Worm (Caenorhabditis elegans) whole organism, young adult: Measurements from ENCODE around the gene Y73C8B.9.

Source experiments
- B0336.3 ChIP-seq: fragments of 200-800 bp; sonication (Bioruptor generic); IDR thresholded peaks from 2 replicates; pipeline ENCODE4 v1.3.6; 2022; ENCODE audit warnings: missing genetic modification characterization, missing compliant biosample characterization
- C17E4.6 ChIP-seq: fragments of 200-800 bp; sonication (Bioruptor generic); IDR thresholded peaks from 2 replicates; pipeline ENCODE4 v1.3.6; 2022; ENCODE audit warnings: missing genetic modification reagents, missing genetic modification characterization, missing compliant biosample characterization
- F10E7.11 ChIP-seq: sonication (generic microtip); optimal IDR thresholded peaks from 2 replicates; lab custom pipeline; 2017; ENCODE audit warnings: mild to moderate bottlenecking, missing genetic modification characterization, moderate library complexity, missing compliant biosample characterization
- F22D6.2 ChIP-seq: sonication (generic microtip); optimal IDR thresholded peaks from 2 replicates; lab custom pipeline; 2016; ENCODE audit warnings: mild to moderate bottlenecking, missing genetic modification characterization, missing compliant biosample characterization
- F33H1.4 ChIP-seq: fragments of 200-800 bp; sonication (Bioruptor generic); IDR thresholded peaks from 2 replicates; pipeline ENCODE4 v1.3.6; 2022; ENCODE audit warnings: missing genetic modification reagents, missing genetic modification characterization, missing compliant biosample characterization
- Y79H2A.3 ChIP-seq: fragments of 200-800 bp; sonication (Bioruptor generic); conservative IDR thresholded peaks from 2 replicates; pipeline ENCODE4 v1.3.6; 2022; ENCODE audit warnings: missing genetic modification reagents, missing genetic modification characterization, missing compliant biosample characterization
- ZK185.1 ChIP-seq: sonication (generic microtip); optimal IDR thresholded peaks from 2 replicates; lab custom pipeline; 2016; ENCODE audit warnings: mild to moderate bottlenecking, missing genetic modification characterization, missing compliant biosample characterization; ENCODE audit not compliant: poor library complexity, severe bottlenecking
- atf-7 ChIP-seq: sonication (generic microtip); optimal IDR thresholded peaks from 2 replicates; lab custom pipeline; 2017; ENCODE audit warnings: mild to moderate bottlenecking, missing genetic modification characterization, missing compliant biosample characterization
- attf-5 ChIP-seq: fragments of 200-800 bp; sonication (Bioruptor generic); optimal IDR thresholded peaks from 2 replicates; lab custom pipeline; 2018; ENCODE audit warnings: mild to moderate bottlenecking, missing genetic modification characterization, missing compliant biosample characterization
- ceh-58 ChIP-seq: fragments of 200-800 bp; sonication (Bioruptor generic); IDR thresholded peaks from 2 replicates; pipeline ENCODE4 v1.3.6; 2022; ENCODE audit warnings: missing genetic modification characterization, missing compliant biosample characterization
- egrh-3 ChIP-seq: fragments of 200-800 bp; sonication (Bioruptor generic); IDR thresholded peaks from 2 replicates; pipeline ENCODE4 v1.3.6; 2022; ENCODE audit warnings: missing genetic modification reagents, missing genetic modification characterization, missing compliant biosample characterization
- ets-4 ChIP-seq: fragments of 200-800 bp; sonication (Bioruptor generic); optimal IDR thresholded peaks from 2 replicates; lab custom pipeline; 2018; ENCODE audit warnings: mild to moderate bottlenecking, missing genetic modification characterization, missing compliant biosample characterization
- gei-17 ChIP-seq: fragments of 200-800 bp; sonication (Bioruptor generic); optimal IDR thresholded peaks from 2 replicates; lab custom pipeline; 2018; ENCODE audit warnings: mild to moderate bottlenecking, missing genetic modification characterization, missing compliant biosample characterization
- hmg-1.2 ChIP-seq: fragments of 200-800 bp; sonication (Bioruptor generic); IDR thresholded peaks from 2 replicates; pipeline ENCODE4 v1.3.6; 2022; ENCODE audit warnings: missing genetic modification reagents, missing genetic modification characterization, missing compliant biosample characterization
- hrde-1 ChIP-seq: sonication (generic microtip); optimal IDR thresholded peaks from 2 replicates; lab custom pipeline; 2016; ENCODE audit warnings: missing genetic modification characterization, mild to moderate bottlenecking, missing compliant biosample characterization, moderate library complexity, missing genotype, missing genetic modification reagents, borderline replicate concordance
- lin-40 ChIP-seq: sonication (generic microtip); optimal IDR thresholded peaks from 2 replicates; lab custom pipeline; 2016; ENCODE audit warnings: missing genetic modification characterization, mild to moderate bottlenecking, missing compliant biosample characterization, missing genotype, missing genetic modification reagents
- lir-1 ChIP-seq: fragments of 200-800 bp; sonication (Bioruptor generic); conservative IDR thresholded peaks from 2 replicates; pipeline ENCODE4 v1.3.6; 2022; ENCODE audit warnings: missing genetic modification reagents, missing genetic modification characterization, missing compliant biosample characterization
- lsl-1 ChIP-seq: fragments of 200-800 bp; sonication (Bioruptor generic); optimal IDR thresholded peaks from 2 replicates; lab custom pipeline; 2018; ENCODE audit warnings: mild to moderate bottlenecking, missing genetic modification characterization, moderate library complexity, missing compliant biosample characterization
- mcd-1 ChIP-seq: fragments of 200-800 bp; sonication (Bioruptor generic); IDR thresholded peaks from 2 replicates; pipeline ENCODE4 v1.3.6; 2022; ENCODE audit warnings: missing genetic modification reagents, missing genetic modification characterization, missing compliant biosample characterization
- mxl-1 ChIP-seq: sonication (generic microtip); optimal IDR thresholded peaks from 2 replicates; lab custom pipeline; 2016; ENCODE audit warnings: missing genetic modification characterization, missing compliant biosample characterization
- nfyb-1 ChIP-seq: fragments of 200-800 bp; sonication (Bioruptor generic); IDR thresholded peaks from 2 replicates; pipeline ENCODE4 v1.3.6; 2022; ENCODE audit warnings: missing genetic modification reagents, missing genetic modification characterization, missing compliant biosample characterization
- nhr-27 ChIP-seq: fragments of 200-800 bp; sonication (Bioruptor generic); optimal IDR thresholded peaks from 2 replicates; lab custom pipeline; 2018; ENCODE audit warnings: mild to moderate bottlenecking, missing genetic modification characterization, moderate library complexity, missing compliant biosample characterization
- nhr-80 ChIP-seq: sonication (generic microtip); optimal IDR thresholded peaks from 2 replicates; lab custom pipeline; 2016; ENCODE audit warnings: missing genetic modification characterization, missing compliant biosample characterization
- pha-4 ChIP-seq: fragments of 150-350 bp; sonication (generic microtip); optimal IDR thresholded peaks from 2 replicates; lab custom pipeline; 2014; ENCODE audit warnings: missing biosample characterization, missing genetic modification reagents, missing genetic modification characterization
- rec-8 ChIP-seq, 2 experiments: sonication (generic microtip); optimal IDR thresholded peaks; 2 replicates each; lab custom pipeline; 2016; ENCODE audit warnings: mild to moderate bottlenecking in 2 of 2, missing genetic modification characterization in 2 of 2, missing genetic modification reagents in 2 of 2, missing genotype in 2 of 2, missing biosample characterization in 1 of 2, missing compliant biosample characterization in 1 of 2, moderate library complexity in 1 of 2
- repo-1 ChIP-seq: sonication (generic microtip); optimal IDR thresholded peaks from 2 replicates; lab custom pipeline; 2017; ENCODE audit warnings: mild to moderate bottlenecking, missing genetic modification characterization, missing compliant biosample characterization
- sea-2 ChIP-seq: fragments of 200-800 bp; sonication (Bioruptor generic); IDR thresholded peaks from 2 replicates; pipeline ENCODE4 v1.3.6; 2022; ENCODE audit warnings: missing genetic modification characterization, missing compliant biosample characterization
- tbp1 ChIP-seq: fragments of 200-800 bp; sonication (Bioruptor generic); optimal IDR thresholded peaks from 2 replicates; lab custom pipeline; 2018; ENCODE audit warnings: mild to moderate bottlenecking, missing genetic modification characterization, missing compliant biosample characterization
- zfh-2 ChIP-seq: fragments of 200-800 bp; sonication (Bioruptor generic); conservative IDR thresholded peaks from 2 replicates; pipeline ENCODE4 v1.3.6; 2022; ENCODE audit warnings: missing genetic modification reagents, missing genetic modification characterization, missing compliant biosample characterization
- zim-3 ChIP-seq: sonication (generic microtip); optimal IDR thresholded peaks from 2 replicates; lab custom pipeline; 2017; ENCODE audit warnings: mild to moderate bottlenecking, missing genetic modification characterization, moderate library complexity, missing compliant biosample characterization
- ztf-6 ChIP-seq: fragments of 200-800 bp; sonication (Bioruptor generic); IDR thresholded peaks from 2 replicates; pipeline ENCODE4 v1.3.6; 2022; ENCODE audit warnings: missing genetic modification reagents, missing genetic modification characterization, missing compliant biosample characterization

The Y73C8B.9 gene

DNA sequence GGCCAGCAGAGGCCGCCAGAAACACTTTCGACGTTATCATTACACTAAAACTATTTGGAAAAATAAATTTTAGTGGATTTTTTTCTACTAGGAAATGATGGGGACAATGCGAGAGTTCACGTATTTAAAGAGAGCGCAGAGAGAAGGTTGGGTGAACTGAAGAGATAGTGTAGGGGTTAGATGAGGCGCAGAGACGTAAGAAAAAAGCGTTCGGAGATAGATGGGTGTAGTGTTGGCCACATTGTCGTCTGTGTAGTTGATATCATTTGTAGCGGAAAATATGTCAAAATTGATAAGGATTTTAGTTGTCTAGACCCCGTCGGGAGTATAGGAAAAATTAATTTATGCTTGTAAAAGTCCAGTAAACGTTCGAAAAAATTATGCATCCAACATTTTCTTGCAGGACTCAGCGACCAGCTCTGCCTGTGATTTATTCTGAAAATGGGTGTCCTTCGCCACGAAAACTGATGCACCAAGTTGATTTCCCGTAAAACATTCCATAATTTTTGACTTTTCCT lies at the start of gene Y73C8B.9, which contains the start of gene Y73C8B.3:
Gene Y73C8B.9, plus strand, starts transcription at position 468 of the 518 bp plus-strand sequence.
Gene Y73C8B.3, minus strand, starts transcription at position 147 of the 518 bp plus-strand sequence.
- peak; percentile 33; the same call in 1 of the 2 replicates for TF ChIP-seq mcd-1 (GFP tag; lab: Robert Waterston, UW)
- peak; percentile 6 for TF ChIP-seq atf-7 (tag; lab: Kevin White, UChicago)
- peak; percentile 28; the same call in 1 of the 2 replicates for TF ChIP-seq nfyb-1 (GFP tag; lab: Robert Waterston, UW)
- no peak for TF ChIP-seq ZK185.1
- TF ChIP-seq sea-2 (GFP tag; lab: Robert Waterston, UW), result no peak
- TF ChIP-seq F22D6.2 (tag; lab: Kevin White, UChicago), result no peak
- no peak for TF ChIP-seq B0336.3 (GFP tag; lab: Robert Waterston, UW)
- TF ChIP-seq lin-40, result peak; percentile 5
- peak; percentile 89; the same call in 1 of the 2 replicates for TF ChIP-seq hmg-1.2
- peak; percentile 52 for TF ChIP-seq nhr-80 (tag; lab: Kevin White, UChicago)
- TF ChIP-seq repo-1 (tag; lab: Kevin White, UChicago), result no peak
- TF ChIP-seq Y79H2A.3 (GFP tag; lab: Robert Waterston, UW), result no peak

DNA sequence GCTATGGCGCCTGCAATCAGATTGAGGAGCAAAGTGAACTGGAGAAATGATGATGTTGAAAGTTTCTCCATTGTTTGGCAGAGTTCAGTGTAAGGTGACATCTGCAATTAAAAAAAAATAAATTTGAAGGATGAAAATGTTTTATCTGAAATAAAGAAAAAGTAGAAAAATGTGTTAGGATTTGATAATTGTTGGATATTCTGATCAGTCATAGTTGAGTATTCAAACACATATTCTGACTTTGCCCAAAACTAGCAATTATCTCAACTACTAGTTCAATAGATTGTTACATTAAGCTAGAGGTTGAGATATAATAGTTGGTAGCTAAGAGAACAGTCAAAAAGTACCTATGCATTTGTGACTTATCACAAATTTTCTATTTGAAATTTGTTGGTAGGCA lies 48.9 kb upstream of the Y73C8B.9 start, which contains the start of gene srab-10:
Gene srab-10, minus strand, starts transcription at position 101 of the 400 bp plus-strand sequence.
- no peak for TF ChIP-seq hrde-1 (tag; lab: Kevin White, UChicago)
- no peak for TF ChIP-seq pha-4 (tag; lab: Kevin White, UChicago)

DNA sequence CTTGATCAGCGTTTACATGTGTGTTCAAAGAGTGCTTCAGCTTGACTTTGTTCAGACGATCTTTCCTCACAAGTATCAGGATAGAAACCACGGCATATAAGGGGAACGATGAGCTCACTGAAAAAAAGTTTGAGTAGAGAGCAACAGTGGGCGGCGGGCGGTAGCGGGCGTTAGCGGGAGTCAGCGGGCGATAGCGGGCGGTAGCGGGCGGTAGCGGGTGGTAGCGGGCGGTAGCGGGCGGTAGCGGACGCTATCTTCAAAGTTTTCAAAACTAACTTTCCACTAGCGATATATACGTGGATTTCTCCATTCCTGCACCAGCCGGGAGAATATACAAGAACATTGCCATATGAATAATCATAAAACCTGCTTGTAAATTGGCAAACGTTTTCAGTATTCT lies 48.1 kb upstream of the Y73C8B.9 start:
- TF ChIP-seq attf-5 (no peak), repo-1 (tag; lab: Kevin White, UChicago) (no peak), zfh-2 (GFP tag; lab: Robert Waterston, UW) (peak; percentile 87), nhr-27 (no peak), egrh-3 (GFP tag; lab: Robert Waterston, UW) (peak; percentile 81; the same call in 1 of the 2 replicates), F33H1.4 (GFP tag; lab: Robert Waterston, UW) (no peak)

DNA sequence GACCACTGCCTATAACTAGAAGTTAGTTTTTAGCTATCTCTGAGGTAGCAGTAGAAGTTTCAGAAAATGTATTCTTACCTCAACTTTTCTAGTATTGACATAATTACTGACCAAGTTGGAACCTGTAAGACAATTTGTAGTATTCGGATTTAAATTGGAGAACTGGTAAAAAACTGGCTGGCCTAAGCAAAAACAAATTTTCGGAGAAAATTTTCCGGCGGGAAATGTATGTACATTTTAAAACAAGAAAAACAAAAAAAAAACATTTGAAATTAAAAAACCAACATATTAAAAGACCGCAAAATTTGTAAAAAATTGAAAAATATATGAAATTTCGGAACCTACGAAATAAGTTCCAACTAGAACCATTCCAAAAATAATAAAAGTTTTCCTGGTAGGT lies 46.4 kb upstream of the Y73C8B.9 start, which contains the start of gene srab-11:
Gene srab-11, minus strand, starts transcription at position 101 of the 400 bp plus-strand sequence.
- no peak for TF ChIP-seq ets-4 (GFP tag; lab: Kevin White, UChicago)
- no peak for TF ChIP-seq F22D6.2 (tag; lab: Kevin White, UChicago)
- TF ChIP-seq tbp1, result no peak
- no peak for TF ChIP-seq lin-40
- TF ChIP-seq lsl-1, result no peak
- no peak for TF ChIP-seq C17E4.6 (GFP tag; lab: Robert Waterston, UW)
- no peak for TF ChIP-seq F10E7.11 (tag; lab: Kevin White, UChicago)
- no peak for TF ChIP-seq ztf-6 (GFP tag; lab: Robert Waterston, UW)
- TF ChIP-seq mxl-1 (tag; lab: Kevin White, UChicago), result no peak
- TF ChIP-seq zim-3 (tag; lab: Kevin White, UChicago), result no peak
- TF ChIP-seq ceh-58 (GFP tag; lab: Robert Waterston, UW), result no peak
- no peak for TF ChIP-seq lir-1 (GFP tag; lab: Robert Waterston, UW)
- TF ChIP-seq gei-17 (GFP tag; lab: Kevin White, UChicago), result no peak
- no peak for TF ChIP-seq rec-8 (tag; optimal IDR thresholded peaks at IDR 0.05; lab: Kevin White, UChicago)
